Fruit fly (Drosophila melanogaster) whole organism: Measurements from ENCODE around the gene CG9107.

Experiments used
- CG8478 ChIP-seq: fragments of >200 bp; optimal IDR thresholded peaks from 2 replicates; lab custom pipeline; 2018; ENCODE audit warnings: inconsistent platforms
- Dll ChIP-seq: fragments of >200 bp; optimal IDR thresholded peaks from 2 replicates; lab custom pipeline; 2017
- EcR ChIP-seq, 2 experiments: fragments of >200 bp; optimal IDR thresholded peaks; 2 replicates each; lab custom pipeline; 2017; ENCODE audit warnings: missing biosample characterization in 2 of 2, missing genetic modification characterization in 2 of 2, missing genetic modification reagents in 2 of 2
- pan ChIP-seq: fragments of >200 bp; optimal IDR thresholded peaks from 2 replicates; lab custom pipeline; 2017
- psq ChIP-seq: fragments of >200 bp; optimal IDR thresholded peaks from 2 replicates; lab custom pipeline; 2017
- usp ChIP-seq: fragments of >200 bp; optimal IDR thresholded peaks from 2 replicates; lab custom pipeline; 2017; ENCODE audit warnings: missing biosample characterization, missing genetic modification characterization, mixed read lengths

DNA sequence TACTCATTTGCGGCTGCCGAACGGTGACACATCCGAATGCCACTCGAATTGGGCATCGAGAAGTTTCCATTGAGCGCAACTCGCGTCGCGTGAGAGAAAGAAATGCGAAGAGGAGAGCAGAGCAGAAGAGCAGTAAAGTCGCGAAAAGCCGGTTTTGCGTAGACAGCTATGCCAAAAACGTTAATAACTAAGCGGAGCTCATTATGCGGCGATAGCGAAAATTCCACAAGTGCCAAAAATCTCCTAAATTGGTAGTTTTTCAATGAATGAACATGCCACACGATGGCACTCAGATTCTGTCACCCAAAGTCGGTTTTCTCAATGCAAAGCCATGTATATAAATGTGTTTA is 46.6 kb downstream of the CG9107 start:
- TF ChIP-seq CG8478 (lab: Kevin White, UChicago) = no peak
- no peak for TF ChIP-seq psq (lab: Kevin White, UChicago)
- no peak for TF ChIP-seq usp (GFP tag; lab: Kevin White, UChicago)
- no peak for TF ChIP-seq pan (lab: Kevin White, UChicago)
- peak; percentile 62 for TF ChIP-seq Dll (lab: Kevin White, UChicago)
- peak in 1 of 2 experiments; percentile 37 for TF ChIP-seq EcR (GFP tag; optimal IDR thresholded peaks at IDR 0.05; lab: Kevin White, UChicago)
